Fruit fly (Drosophila melanogaster) whole organism, prepupa: ENCODE measurements around the gene CG32564.

ENCODE experiments used
- Blimp-1 ChIP-seq: fragments of 200-800 bp; sonication (Bioruptor generic); optimal IDR thresholded peaks from 3 replicates; lab custom pipeline; 2017; ENCODE audit warnings: missing biosample characterization, missing genetic modification characterization, mild to moderate bottlenecking, moderate library complexity, missing genetic modification reagents
- CG10631 ChIP-seq: fragments of 200-800 bp; sonication (Bioruptor generic); optimal IDR thresholded peaks from 2 replicates; lab custom pipeline; 2016; ENCODE audit warnings: missing biosample characterization, missing genetic modification characterization
- CG10669 ChIP-seq: fragments of 200-800 bp; sonication (Bioruptor generic); optimal IDR thresholded peaks from 3 replicates; lab custom pipeline; 2018; ENCODE audit warnings: missing biosample characterization, mild to moderate bottlenecking, missing genetic modification characterization, moderate library complexity
- CG11294 ChIP-seq: fragments of 200-800 bp; sonication (Bioruptor generic); IDR thresholded peaks from 2 replicates; pipeline ENCODE4 v1.3.6; 2022; ENCODE audit warnings: missing biosample characterization, missing genetic modification characterization
- CG11762 ChIP-seq: fragments of 200-800 bp; sonication (Bioruptor generic); optimal IDR thresholded peaks from 3 replicates; lab custom pipeline; 2016; ENCODE audit warnings: missing biosample characterization, missing genetic modification characterization; ENCODE audit not compliant: insufficient read depth
- CG11902 ChIP-seq: fragments of 200-800 bp; sonication (Bioruptor generic); optimal IDR thresholded peaks from 3 replicates; lab custom pipeline; 2016; ENCODE audit warnings: missing biosample characterization, missing genetic modification characterization
- CG15336 ChIP-seq: fragments of 200-800 bp; sonication (Bioruptor generic); IDR thresholded peaks from 2 replicates; pipeline ENCODE4 v1.3.6; 2022; ENCODE audit warnings: missing biosample characterization, missing genetic modification characterization
- CG3032 ChIP-seq: fragments of 200-800 bp; optimal IDR thresholded peaks from 2 replicates; lab custom pipeline; 2019; ENCODE audit warnings: missing biosample characterization, mild to moderate bottlenecking, missing genetic modification characterization, moderate library complexity
- CG32006 ChIP-seq: fragments of 200-800 bp; sonication (Bioruptor generic); optimal IDR thresholded peaks from 3 replicates; lab custom pipeline; 2017; ENCODE audit warnings: missing biosample characterization, mild to moderate bottlenecking, missing genetic modification characterization
- CG34406 ChIP-seq: fragments of 200-800 bp; sonication (Bioruptor generic); optimal IDR thresholded peaks from 3 replicates; lab custom pipeline; 2016; ENCODE audit warnings: missing biosample characterization, missing genetic modification characterization
- CG3919 ChIP-seq: fragments of 200-800 bp; sonication (Bioruptor generic); optimal IDR thresholded peaks from 3 replicates; lab custom pipeline; 2016; ENCODE audit warnings: missing biosample characterization, missing genetic modification characterization
- CG6163 ChIP-seq: fragments of 200-800 bp; sonication (Bioruptor generic); IDR thresholded peaks from 3 replicates; pipeline ENCODE4 v1.3.6; 2022; ENCODE audit warnings: missing biosample characterization, missing genetic modification characterization
- CG6276 ChIP-seq: fragments of 200-800 bp; sonication (Bioruptor generic); optimal IDR thresholded peaks from 2 replicates; lab custom pipeline; 2017; ENCODE audit warnings: missing biosample characterization, mild to moderate bottlenecking, missing genetic modification characterization
- CG6808 ChIP-seq: fragments of 200-800 bp; sonication (Bioruptor generic); optimal IDR thresholded peaks from 3 replicates; lab custom pipeline; 2017; ENCODE audit warnings: missing biosample characterization, missing genetic modification characterization, mild to moderate bottlenecking, moderate library complexity, missing genetic modification reagents
- CG6854 ChIP-seq: fragments of 200-800 bp; sonication (Bioruptor generic); optimal IDR thresholded peaks from 2 replicates; lab custom pipeline; 2017; ENCODE audit warnings: missing biosample characterization, mild to moderate bottlenecking, missing genetic modification characterization
- CG7368 ChIP-seq: fragments of 200-800 bp; sonication (Bioruptor generic); optimal IDR thresholded peaks from 3 replicates; lab custom pipeline; 2016; ENCODE audit warnings: missing biosample characterization, missing genetic modification characterization
- CG8119 ChIP-seq: fragments of 200-800 bp; sonication (Bioruptor generic); IDR thresholded peaks from 3 replicates; pipeline ENCODE4 v1.3.6; 2022; ENCODE audit warnings: missing biosample characterization, missing genetic modification characterization
- CG8319 ChIP-seq: fragments of 200-800 bp; sonication (Bioruptor generic); optimal IDR thresholded peaks from 3 replicates; lab custom pipeline; 2016; ENCODE audit warnings: missing biosample characterization, missing genetic modification characterization
- CG8632 ChIP-seq: fragments of 200-800 bp; sonication (Bioruptor generic); optimal IDR thresholded peaks from 3 replicates; lab custom pipeline; 2016; ENCODE audit warnings: missing biosample characterization, missing genetic modification characterization
- CG9139 ChIP-seq: fragments of 200-800 bp; sonication (Bioruptor generic); optimal IDR thresholded peaks from 3 replicates; lab custom pipeline; 2017; ENCODE audit warnings: missing biosample characterization, mild to moderate bottlenecking, missing genetic modification characterization
- Eip78C ChIP-seq: fragments of 200-800 bp; sonication (Bioruptor generic); peaks from one replicate; lab custom pipeline; 2016; ENCODE audit warnings: missing biosample characterization, missing genetic modification characterization
- Eip93F ChIP-seq: fragments of 200-800 bp; sonication (Bioruptor generic); optimal IDR thresholded peaks from 2 replicates; lab custom pipeline; 2016; ENCODE audit warnings: missing biosample characterization, mild to moderate bottlenecking, missing genetic modification characterization
- Ets21C ChIP-seq: fragments of 200-800 bp; sonication (Bioruptor generic); optimal IDR thresholded peaks from 3 replicates; lab custom pipeline; 2016; ENCODE audit warnings: missing biosample characterization, missing genetic modification characterization
- Ets96B ChIP-seq: fragments of 200-800 bp; optimal IDR thresholded peaks from 2 replicates; lab custom pipeline; 2019; ENCODE audit warnings: missing biosample characterization, mild to moderate bottlenecking, missing genetic modification characterization, moderate library complexity
- Gug ChIP-seq: fragments of 200-800 bp; sonication (Bioruptor generic); IDR thresholded peaks from 2 replicates; pipeline ENCODE4 v1.3.6; 2022; ENCODE audit warnings: missing biosample characterization, missing genetic modification characterization
- Hr38 ChIP-seq: sonication (Bioruptor generic); optimal IDR thresholded peaks from 2 replicates; lab custom pipeline; 2016; ENCODE audit warnings: missing biosample characterization, missing genetic modification characterization
- Hr39 ChIP-seq: fragments of 200-800 bp; sonication (Bioruptor generic); optimal IDR thresholded peaks from 2 replicates; lab custom pipeline; 2016; ENCODE audit warnings: missing biosample characterization, missing genetic modification characterization
- Hr4 ChIP-seq: fragments of 200-800 bp; sonication (Bioruptor generic); optimal IDR thresholded peaks from 3 replicates; lab custom pipeline; 2016; ENCODE audit warnings: missing biosample characterization, missing genetic modification characterization
- Met ChIP-seq: fragments of 200-800 bp; sonication (Bioruptor generic); optimal IDR thresholded peaks from 3 replicates; lab custom pipeline; 2016; ENCODE audit warnings: missing biosample characterization, missing genetic modification characterization
- OdsH ChIP-seq: fragments of 200-800 bp; sonication (Bioruptor generic); optimal IDR thresholded peaks from 3 replicates; lab custom pipeline; 2016; ENCODE audit warnings: missing biosample characterization, missing genetic modification characterization
- Smox ChIP-seq: fragments of 200-800 bp; sonication (Bioruptor generic); optimal IDR thresholded peaks from 3 replicates; lab custom pipeline; 2016; ENCODE audit warnings: missing biosample characterization, missing genetic modification characterization
- Sox102F ChIP-seq: fragments of 200-800 bp; sonication (Bioruptor generic); optimal IDR thresholded peaks from 2 replicates; lab custom pipeline; 2016; ENCODE audit warnings: missing biosample characterization, mild to moderate bottlenecking, missing genetic modification characterization
- Sox14 ChIP-seq: fragments of 200-800 bp; sonication (Bioruptor generic); optimal IDR thresholded peaks from 3 replicates; lab custom pipeline; 2016; ENCODE audit warnings: missing biosample characterization, missing genetic modification characterization
- Sox15 ChIP-seq: fragments of 200-800 bp; sonication (Bioruptor generic); optimal IDR thresholded peaks from 3 replicates; lab custom pipeline; 2016; ENCODE audit warnings: missing biosample characterization, missing genetic modification characterization
- acj6 ChIP-seq: fragments of 200-800 bp; sonication (Bioruptor generic); optimal IDR thresholded peaks from 3 replicates; lab custom pipeline; 2016; ENCODE audit warnings: missing biosample characterization, missing genetic modification characterization
- cyc ChIP-seq: fragments of 200-800 bp; sonication (Bioruptor generic); optimal IDR thresholded peaks from 3 replicates; lab custom pipeline; 2016; ENCODE audit warnings: missing biosample characterization, missing genetic modification characterization
- dsx ChIP-seq: fragments of 200-800 bp; optimal IDR thresholded peaks from 3 replicates; lab custom pipeline; 2019; ENCODE audit warnings: missing biosample characterization, mild to moderate bottlenecking, missing genetic modification characterization, moderate library complexity; ENCODE audit not compliant: poor library complexity, severe bottlenecking
- eg ChIP-seq: fragments of 200-800 bp; sonication (Bioruptor generic); IDR thresholded peaks from 3 replicates; pipeline ENCODE4 v1.3.6; 2022; ENCODE audit warnings: missing biosample characterization, missing genetic modification characterization
- esn ChIP-seq: fragments of 200-800 bp; sonication (Bioruptor generic); optimal IDR thresholded peaks from 2 replicates; lab custom pipeline; 2016; ENCODE audit warnings: missing biosample characterization, mild to moderate bottlenecking, missing genetic modification characterization, moderate library complexity
- fd59A ChIP-seq: fragments of 200-800 bp; sonication (Bioruptor generic); optimal IDR thresholded peaks from 2 replicates; lab custom pipeline; 2017; ENCODE audit warnings: missing biosample characterization, mild to moderate bottlenecking, missing genetic modification characterization, missing genetic modification reagents
- fd85E ChIP-seq: fragments of 200-800 bp; sonication (Bioruptor generic); optimal IDR thresholded peaks from 3 replicates; lab custom pipeline; 2016; ENCODE audit warnings: missing biosample characterization, missing genetic modification characterization
- fkh ChIP-seq: fragments of 200-800 bp; sonication (Bioruptor generic); optimal IDR thresholded peaks from 3 replicates; lab custom pipeline; 2017; ENCODE audit warnings: missing biosample characterization, mild to moderate bottlenecking, missing genetic modification characterization, moderate library complexity
- lz ChIP-seq: fragments of 200-800 bp; sonication (Bioruptor generic); optimal IDR thresholded peaks from 3 replicates; lab custom pipeline; 2016; ENCODE audit warnings: missing biosample characterization, missing genetic modification characterization
- net ChIP-seq: fragments of 200-800 bp; sonication (Bioruptor generic); optimal IDR thresholded peaks from 3 replicates; lab custom pipeline; 2016; ENCODE audit warnings: missing biosample characterization, missing genetic modification characterization
- pdm3 ChIP-seq: fragments of 200-800 bp; sonication (Bioruptor generic); optimal IDR thresholded peaks from 3 replicates; lab custom pipeline; 2016; ENCODE audit warnings: missing biosample characterization, missing genetic modification characterization
- ss ChIP-seq, 2 experiments: fragments of 200-800 bp; sonication (Bioruptor generic); optimal IDR thresholded peaks; 2 replicates in 1 of 2; 3 replicates in 1 of 2; lab custom pipeline; 2017 to 2018; ENCODE audit warnings: mild to moderate bottlenecking in 2 of 2, missing biosample characterization in 2 of 2, missing genetic modification characterization in 2 of 2, moderate library complexity in 1 of 2
- topi ChIP-seq: fragments of 200-800 bp; sonication (Bioruptor generic); optimal IDR thresholded peaks from 3 replicates; lab custom pipeline; 2016; ENCODE audit warnings: missing biosample characterization, missing genetic modification characterization
- vri ChIP-seq: fragments of 200-800 bp; sonication (Bioruptor generic); optimal IDR thresholded peaks from 3 replicates; lab custom pipeline; 2016; ENCODE audit warnings: missing biosample characterization, mild to moderate bottlenecking, missing genetic modification characterization

Gene CG32564

dm6 chrX:17174115-17174514 lies 32.1 kb upstream of the CG32564 start (continued):
- TF ChIP-seq CG8319 (no peak), fd85E (GFP tag; lab: Kevin White, UChicago) (no peak), ss (GFP tag; optimal IDR thresholded peaks at IDR 0.05; lab: Kevin White, UChicago) (no peak), CG8119 (GFP tag; lab: Robert Waterston, UW) (no peak), CG6276 (GFP tag; lab: Kevin White, UChicago) (no peak), Eip93F (GFP tag; lab: Kevin White, UChicago) (no peak), Hr4 (GFP tag; lab: Kevin White, UChicago) (no peak), CG3032 (tag; lab: Kevin White, UChicago) (no peak), CG6163 (GFP tag; lab: Robert Waterston, UW) (peak; percentile 40; the same call in 1 of the 3 replicates), OdsH (GFP tag; lab: Kevin White, UChicago) (no peak), dsx (GFP tag; lab: Kevin White, UChicago) (no peak), net (GFP tag; lab: Kevin White, UChicago) (no peak), Blimp-1 (no peak), Sox102F (GFP tag; lab: Kevin White, UChicago) (no peak), pdm3 (no peak)

DNA sequence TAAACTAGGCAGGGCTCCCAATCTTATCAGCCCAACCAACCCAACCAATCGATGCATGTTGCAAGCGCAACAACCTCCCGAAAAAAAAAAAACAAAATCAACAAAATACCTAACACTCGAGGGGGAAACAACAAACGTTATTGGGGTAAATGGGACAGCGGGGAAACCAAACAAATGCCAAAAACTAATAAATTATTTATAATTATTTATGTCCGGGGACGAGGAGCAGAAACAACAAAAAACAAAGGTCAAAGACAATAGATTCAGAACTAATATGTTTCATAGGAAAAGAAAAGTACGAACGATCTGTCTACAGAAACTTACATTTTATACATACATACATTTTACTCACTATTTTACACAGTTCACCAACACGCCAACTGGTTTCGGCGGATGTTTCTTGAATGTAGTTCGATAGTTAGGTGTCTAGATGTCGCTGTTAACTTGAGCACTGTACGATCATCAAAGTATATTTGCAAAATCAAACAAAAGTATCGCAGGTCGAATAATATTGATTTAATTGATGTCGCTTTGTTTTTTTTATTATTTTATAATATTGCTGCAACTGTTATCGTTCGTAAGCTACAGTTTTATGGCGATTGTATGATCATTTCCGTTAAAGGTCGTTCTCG lies 30.5 kb upstream of the CG32564 start:
- TF ChIP-seq CG6854 (GFP tag; lab: Kevin White, UChicago): no peak
- no peak for TF ChIP-seq vri (GFP tag; lab: Kevin White, UChicago)
- TF ChIP-seq Sox14 (GFP tag; lab: Kevin White, UChicago): peak; percentile 14
- peak; percentile 19 for TF ChIP-seq Smox (GFP tag; lab: Kevin White, UChicago)
- TF ChIP-seq fd59A (GFP tag; lab: Kevin White, UChicago): no peak
- TF ChIP-seq Eip93F (GFP tag; lab: Kevin White, UChicago): no peak
- no peak for TF ChIP-seq dsx (GFP tag; lab: Kevin White, UChicago)
- no peak for TF ChIP-seq Hr38 (GFP tag; lab: Kevin White, UChicago)
- TF ChIP-seq CG11762: no peak
- TF ChIP-seq Hr39 (GFP tag; lab: Kevin White, UChicago): peak; percentile 53
- TF ChIP-seq CG32006 (GFP tag; lab: Kevin White, UChicago): no peak
- peak; percentile 71 for TF ChIP-seq Eip78C (GFP tag; lab: Kevin White, UChicago)
- TF ChIP-seq CG8632 (GFP tag; lab: Kevin White, UChicago): no peak
- no peak for TF ChIP-seq CG11902 (GFP tag; lab: Kevin White, UChicago)
- TF ChIP-seq lz (GFP tag; lab: Kevin White, UChicago): peak; percentile 56
- TF ChIP-seq eg (GFP tag; lab: Robert Waterston, UW): no peak
- peak; percentile 14 for TF ChIP-seq topi (GFP tag; lab: Kevin White, UChicago)
- no peak for TF ChIP-seq Sox15 (GFP tag; lab: Kevin White, UChicago)
- TF ChIP-seq Ets96B (tag; lab: Kevin White, UChicago): no peak
- no peak for TF ChIP-seq CG15336
- no peak for TF ChIP-seq Gug
- TF ChIP-seq ss (GFP tag; optimal IDR thresholded peaks at IDR 0.05; lab: Kevin White, UChicago): no peak
- peak; percentile 11 for TF ChIP-seq Ets21C
- no peak for TF ChIP-seq CG3919 (GFP tag; lab: Kevin White, UChicago)
- TF ChIP-seq CG10631 (GFP tag; lab: Kevin White, UChicago): peak; percentile 9
- no peak for TF ChIP-seq CG10669
- TF ChIP-seq Sox102F (GFP tag; lab: Kevin White, UChicago): no peak
- TF ChIP-seq CG8319: no peak
- no peak for TF ChIP-seq CG9139 (GFP tag; lab: Kevin White, UChicago)
- no peak for TF ChIP-seq CG34406 (GFP tag; lab: Kevin White, UChicago)
- TF ChIP-seq CG11294: no peak
- peak; percentile 23 for TF ChIP-seq fkh
- no peak for TF ChIP-seq CG7368 (GFP tag; lab: Kevin White, UChicago)
- peak; percentile 23 for TF ChIP-seq esn (GFP tag; lab: Kevin White, UChicago)
- peak; percentile 34 for TF ChIP-seq Met (GFP tag; lab: Kevin White, UChicago)
- no peak for TF ChIP-seq Blimp-1
- TF ChIP-seq cyc (GFP tag; lab: Kevin White, UChicago): peak; percentile 41
- TF ChIP-seq CG3032 (tag; lab: Kevin White, UChicago): no peak
- TF ChIP-seq CG6808: no peak
- peak; percentile 39 for TF ChIP-seq pdm3
- TF ChIP-seq net (GFP tag; lab: Kevin White, UChicago): no peak
- TF ChIP-seq acj6 (GFP tag; lab: Kevin White, UChicago): peak; percentile 28
